Worm (Caenorhabditis elegans) whole organism, late embryonic: ENCODE results near the gene lsy-13.
"Not testable (repeated sequence)": the region's sequence is repeated elsewhere in the genome, so short reads cannot be mapped to it uniquely, and the experiment has no call there.

Source experiments
- ceh-14 ChIP-seq: sonication (generic microtip); optimal IDR thresholded peaks from 2 replicates; lab custom pipeline; 2016; ENCODE audit warnings: missing genotype, missing genetic modification characterization, missing compliant biosample characterization
- ceh-19 ChIP-seq: fragments of 200-800 bp; sonication (Bioruptor generic); optimal IDR thresholded peaks from 2 replicates; lab custom pipeline; 2018; ENCODE audit warnings: mild to moderate bottlenecking, missing genetic modification characterization, missing compliant biosample characterization
- ceh-30 ChIP-seq: fragments of 150-350 bp; optimal IDR thresholded peaks from 2 replicates; lab custom pipeline; 2014; ENCODE audit warnings: missing biosample characterization, missing genetic modification characterization
- che-1 ChIP-seq: sonication (generic microtip); optimal IDR thresholded peaks from 2 replicates; lab custom pipeline; 2016; ENCODE audit warnings: mild to moderate bottlenecking, missing genetic modification characterization, missing compliant biosample characterization
- dve-1 ChIP-seq: sonication (generic microtip); optimal IDR thresholded peaks from 2 replicates; lab custom pipeline; 2017; ENCODE audit warnings: antibody characterized with exemption, mild to moderate bottlenecking, missing genetic modification characterization, missing compliant biosample characterization
- elt-2 ChIP-seq: sonication (generic microtip); optimal IDR thresholded peaks from 2 replicates; lab custom pipeline; 2016; ENCODE audit warnings: missing genetic modification reagents, missing genetic modification characterization, missing compliant biosample characterization
- fkh-6 ChIP-seq: sonication (generic microtip); optimal IDR thresholded peaks from 2 replicates; lab custom pipeline; 2016; ENCODE audit warnings: missing genetic modification characterization, missing compliant biosample characterization
- hlh-15 ChIP-seq: sonication (generic microtip); optimal IDR thresholded peaks from 2 replicates; lab custom pipeline; 2016; ENCODE audit warnings: missing genetic modification characterization, missing compliant biosample characterization
- lim-6 ChIP-seq: sonication (generic microtip); optimal IDR thresholded peaks from 2 replicates; lab custom pipeline; 2016; ENCODE audit warnings: missing genetic modification characterization, missing compliant biosample characterization
- lin-11 ChIP-seq: fragments of 200-800 bp; sonication (Bioruptor generic); optimal IDR thresholded peaks from 2 replicates; lab custom pipeline; 2018; ENCODE audit warnings: mild to moderate bottlenecking, missing genetic modification characterization, missing compliant biosample characterization
- mec-3 ChIP-seq: sonication (generic microtip); optimal IDR thresholded peaks from 2 replicates; lab custom pipeline; 2016; ENCODE audit warnings: borderline replicate concordance, missing genetic modification characterization, missing compliant biosample characterization
- nfya-1 ChIP-seq: sonication (generic microtip); optimal IDR thresholded peaks from 2 replicates; lab custom pipeline; 2017; ENCODE audit warnings: missing genetic modification characterization, mild to moderate bottlenecking, missing compliant biosample characterization, antibody characterized with exemption, moderate library complexity
- nhr-11 ChIP-seq: fragments of 150-350 bp; optimal IDR thresholded peaks from 2 replicates; lab custom pipeline; 2014; ENCODE audit warnings: missing biosample characterization, missing genetic modification characterization
- nhr-232 ChIP-seq: sonication (generic microtip); optimal IDR thresholded peaks from 2 replicates; lab custom pipeline; 2016; ENCODE audit warnings: missing genetic modification characterization, missing compliant biosample characterization
- pha-2 ChIP-seq: sonication (generic microtip); optimal IDR thresholded peaks from 2 replicates; lab custom pipeline; 2017; ENCODE audit warnings: mild to moderate bottlenecking, missing genetic modification characterization, missing compliant biosample characterization
- pros-1 ChIP-seq: fragments of 150-350 bp; optimal IDR thresholded peaks from 2 replicates; lab custom pipeline; 2014; ENCODE audit warnings: missing biosample characterization, missing genetic modification reagents, missing genetic modification characterization
- rnt-1 ChIP-seq: sonication (generic microtip); optimal IDR thresholded peaks from 2 replicates; lab custom pipeline; 2016; ENCODE audit warnings: missing genetic modification characterization, missing compliant biosample characterization
- sdc-2 ChIP-seq: sonication (generic microtip); optimal IDR thresholded peaks from 2 replicates; lab custom pipeline; 2016; ENCODE audit warnings: missing genotype, missing genetic modification characterization, missing compliant biosample characterization
- tbx-2 ChIP-seq: sonication (generic microtip); optimal IDR thresholded peaks from 2 replicates; lab custom pipeline; 2016; ENCODE audit warnings: missing genetic modification characterization, missing compliant biosample characterization
- ttx-3 ChIP-seq: sonication (generic microtip); optimal IDR thresholded peaks from 2 replicates; lab custom pipeline; 2016; ENCODE audit warnings: missing genetic modification reagents, missing genetic modification characterization, missing compliant biosample characterization
- unc-42 ChIP-seq: sonication (generic microtip); optimal IDR thresholded peaks from 2 replicates; lab custom pipeline; 2016; ENCODE audit warnings: missing genotype, missing genetic modification characterization, missing compliant biosample characterization
- unc-86 ChIP-seq: sonication (generic microtip); optimal IDR thresholded peaks from 2 replicates; lab custom pipeline; 2016; ENCODE audit warnings: missing genetic modification characterization, missing compliant biosample characterization
- zip-5 ChIP-seq: sonication (generic microtip); optimal IDR thresholded peaks from 2 replicates; lab custom pipeline; 2016; ENCODE audit warnings: missing genetic modification characterization, missing compliant biosample characterization

The lsy-13 gene

ce11 chrIV:16895288-16895687 lies 31.6 kb downstream of the lsy-13 start, which contains the start of gene T06A10.2:
Gene T06A10.2 (plus strand): TSS chrIV:16895588.
- TF ChIP-seq tbx-2 (tag; lab: Kevin White, UChicago); ttx-3 (tag; lab: Kevin White, UChicago); ceh-19 (GFP tag; lab: Kevin White, UChicago): not testable (repeated sequence)

- TF ChIP-seq hlh-15 (tag; lab: Kevin White, UChicago), result no peak
- TF ChIP-seq lim-6, result no peak
- TF ChIP-seq ceh-30 (tag; lab: Kevin White, UChicago), result no peak
- no peak for TF ChIP-seq ceh-14 (tag; lab: Kevin White, UChicago)
- TF ChIP-seq rnt-1 (tag; lab: Kevin White, UChicago), result no peak
- no peak for TF ChIP-seq unc-42 (tag; lab: Kevin White, UChicago)
- TF ChIP-seq sdc-2 (tag; lab: Kevin White, UChicago), result no peak
- no peak for TF ChIP-seq fkh-6 (tag; lab: Kevin White, UChicago)
- TF ChIP-seq nhr-11 (tag; lab: Kevin White, UChicago), result no peak
- no peak for TF ChIP-seq elt-2 (tag; lab: Kevin White, UChicago)
- TF ChIP-seq unc-86, result no peak
- TF ChIP-seq nfya-1 (tag; lab: Kevin White, UChicago), result no peak
- TF ChIP-seq nhr-232 (tag; lab: Kevin White, UChicago), result no peak
- no peak for TF ChIP-seq dve-1 (tag; lab: Kevin White, UChicago)
- no peak for TF ChIP-seq mec-3 (tag; lab: Kevin White, UChicago)
- TF ChIP-seq lin-11, result no peak
- TF ChIP-seq che-1 (tag; lab: Kevin White, UChicago), result no peak
- no peak for TF ChIP-seq pha-2 (tag; lab: Kevin White, UChicago)
- no peak for TF ChIP-seq zip-5
- no peak for TF ChIP-seq pros-1
Measured at ce11 chrIV:16898205-16898604, 34.5 kb downstream of the lsy-13 start.
